Worm (Caenorhabditis elegans) whole organism, late embryonic: ENCODE measurements around the gene dnc-1.

ENCODE experiments used
- T23F11.4 ChIP-seq: fragments of 200-800 bp; sonication (Bioruptor generic); optimal IDR thresholded peaks from 2 replicates; lab custom pipeline; 2018; ENCODE audit warnings: mild to moderate bottlenecking, missing genetic modification characterization, missing compliant biosample characterization
- ceh-45 ChIP-seq: fragments of 200-800 bp; sonication (Bioruptor generic); IDR thresholded peaks from 2 replicates; pipeline ENCODE4 v1.3.6; 2022; ENCODE audit warnings: missing genetic modification reagents, missing genetic modification characterization, missing compliant biosample characterization
- hlh-15 ChIP-seq: sonication (generic microtip); optimal IDR thresholded peaks from 2 replicates; lab custom pipeline; 2016; ENCODE audit warnings: missing genetic modification characterization, missing compliant biosample characterization
- nhr-232 ChIP-seq: sonication (generic microtip); optimal IDR thresholded peaks from 2 replicates; lab custom pipeline; 2016; ENCODE audit warnings: missing genetic modification characterization, missing compliant biosample characterization
- odd-2 ChIP-seq: sonication (generic microtip); optimal IDR thresholded peaks from 2 replicates; lab custom pipeline; 2017; ENCODE audit warnings: antibody characterized with exemption, mild to moderate bottlenecking, missing genetic modification characterization, missing compliant biosample characterization
- pros-1 ChIP-seq: fragments of 150-350 bp; optimal IDR thresholded peaks from 2 replicates; lab custom pipeline; 2014; ENCODE audit warnings: missing biosample characterization, missing genetic modification reagents, missing genetic modification characterization
- tbx-2 ChIP-seq: sonication (generic microtip); optimal IDR thresholded peaks from 2 replicates; lab custom pipeline; 2016; ENCODE audit warnings: missing genetic modification characterization, missing compliant biosample characterization
- unc-55 ChIP-seq: sonication (generic microtip); optimal IDR thresholded peaks from 2 replicates; lab custom pipeline; 2017; ENCODE audit warnings: missing biosample characterization, missing genetic modification reagents, missing genetic modification characterization

ce11 chrIV:10902476-10902875, 30.5 kb downstream of the dnc-1 start:
- TF ChIP-seq ceh-45: no peak
- no peak for TF ChIP-seq odd-2 (tag; lab: Kevin White, UChicago)
- no peak for TF ChIP-seq T23F11.4 (GFP tag; lab: Kevin White, UChicago)
- TF ChIP-seq nhr-232 (tag; lab: Kevin White, UChicago): no peak
- TF ChIP-seq tbx-2 (tag; lab: Kevin White, UChicago): no peak
- TF ChIP-seq pros-1 (tag; lab: Kevin White, UChicago): no peak
- TF ChIP-seq hlh-15: no peak
- no peak for TF ChIP-seq unc-55 (GFP tag; lab: Kevin White, UChicago)
